Worm (Caenorhabditis elegans): ENCODE data around the gene cogc-6.

- TF ChIP-seq unc-120 (tag; optimal IDR thresholded peaks at IDR 0.05; ENCODE audit: poor library complexity, severe bottlenecking) (no peak), lin-13 (tag; optimal IDR thresholded peaks at IDR 0.05) (no peak), lsy-2 (tag; optimal IDR thresholded peaks at IDR 0.05) (no peak), sptf-1 (tag; optimal IDR thresholded peaks at IDR 0.05) (no peak), mls-2 (tag; optimal IDR thresholded peaks at IDR 0.05) (no peak), unc-62 (GFP tag; optimal IDR thresholded peaks at IDR 0.05) (no peak)
Observed at ce11 chrV:8203085-8203643, 18.0 kb downstream of the cogc-6 start, which contains the start of gene cest-17.
